Worm (Caenorhabditis elegans) whole organism, mixed stage, embryonic: ENCODE data around the gene Y43F8C.16.

Experiments used
- M03D4.4 ChIP-seq: sonication (generic microtip); optimal IDR thresholded peaks from 2 replicates; lab custom pipeline; 2017; ENCODE audit warnings: mild to moderate bottlenecking, missing genetic modification characterization, missing compliant biosample characterization
- bed-3 ChIP-seq: fragments of 200-800 bp; sonication (Bioruptor generic); optimal IDR thresholded peaks from 3 replicates; lab custom pipeline; 2018; ENCODE audit warnings: mild to moderate bottlenecking, missing genetic modification characterization, moderate library complexity, missing compliant biosample characterization
- blmp-1 ChIP-seq: fragments of 150-350 bp; optimal IDR thresholded peaks from 2 replicates; lab custom pipeline; 2014; ENCODE audit warnings: missing biosample characterization, missing genetic modification characterization
- ceh-39 ChIP-seq: fragments of 150-350 bp; optimal IDR thresholded peaks from 2 replicates; lab custom pipeline; 2014; ENCODE audit warnings: missing biosample characterization, missing genetic modification characterization
- ceh-43 ChIP-seq: fragments of 200-800 bp; sonication (Bioruptor generic); optimal IDR thresholded peaks from 2 replicates; lab custom pipeline; 2018; ENCODE audit warnings: mild to moderate bottlenecking, missing genetic modification characterization, moderate library complexity, missing compliant biosample characterization
- ceh-83 ChIP-seq: fragments of 200-800 bp; sonication (Bioruptor generic); optimal IDR thresholded peaks from 2 replicates; lab custom pipeline; 2018; ENCODE audit warnings: mild to moderate bottlenecking, missing genetic modification characterization, missing compliant biosample characterization
- ces-1 ChIP-seq: fragments of 150-350 bp; optimal IDR thresholded peaks from 2 replicates; lab custom pipeline; 2014; ENCODE audit warnings: missing biosample characterization, missing genetic modification reagents, missing genetic modification characterization
- cnd-1 ChIP-seq: fragments of 200-800 bp; sonication (Bioruptor generic); optimal IDR thresholded peaks from 2 replicates; lab custom pipeline; 2018; ENCODE audit warnings: mild to moderate bottlenecking, missing genetic modification characterization, missing compliant biosample characterization
- drap-1 ChIP-seq: fragments of 200-800 bp; sonication (Bioruptor generic); optimal IDR thresholded peaks from 3 replicates; lab custom pipeline; 2018; ENCODE audit warnings: mild to moderate bottlenecking, missing genetic modification characterization, missing compliant biosample characterization
- elt-1 ChIP-seq: sonication (generic microtip); optimal IDR thresholded peaks from 2 replicates; lab custom pipeline; 2017; ENCODE audit warnings: missing genetic modification characterization, mild to moderate bottlenecking, missing compliant biosample characterization, antibody characterized with exemption, moderate library complexity, borderline replicate concordance; ENCODE audit not compliant: insufficient read depth
- elt-3 ChIP-seq: fragments of 150-350 bp; optimal IDR thresholded peaks from 2 replicates; lab custom pipeline; 2014; ENCODE audit warnings: missing biosample characterization, missing genetic modification characterization
- flh-1 ChIP-seq: fragments of 200-800 bp; sonication (Bioruptor generic); optimal IDR thresholded peaks from 2 replicates; lab custom pipeline; 2018; ENCODE audit warnings: mild to moderate bottlenecking, missing genetic modification characterization, moderate library complexity, missing compliant biosample characterization
- ham-2 ChIP-seq: fragments of 200-800 bp; sonication (Bioruptor generic); optimal IDR thresholded peaks from 2 replicates; lab custom pipeline; 2018; ENCODE audit warnings: mild to moderate bottlenecking, missing genetic modification characterization, missing compliant biosample characterization
- hlh-1 ChIP-seq: fragments of 150-350 bp; optimal IDR thresholded peaks from 2 replicates; lab custom pipeline; 2014; ENCODE audit warnings: missing biosample characterization, missing genetic modification reagents, missing genetic modification characterization
- lin-13 ChIP-seq: fragments of 150-350 bp; optimal IDR thresholded peaks from 2 replicates; lab custom pipeline; 2014; ENCODE audit warnings: missing biosample characterization, missing genetic modification characterization
- lin-32 ChIP-seq: fragments of 200-800 bp; sonication (Bioruptor generic); optimal IDR thresholded peaks from 2 replicates; lab custom pipeline; 2018; ENCODE audit warnings: mild to moderate bottlenecking, missing genetic modification characterization, missing compliant biosample characterization
- lsy-2 ChIP-seq: fragments of 150-350 bp; optimal IDR thresholded peaks from 2 replicates; lab custom pipeline; 2014; ENCODE audit warnings: missing biosample characterization, missing genetic modification characterization
- mab-5 ChIP-seq: fragments of 150-350 bp; optimal IDR thresholded peaks from 2 replicates; lab custom pipeline; 2014; ENCODE audit warnings: missing biosample characterization, missing genetic modification characterization
- mep-1 ChIP-seq: fragments of 150-350 bp; optimal IDR thresholded peaks from 2 replicates; lab custom pipeline; 2017; ENCODE audit warnings: missing biosample characterization, missing genetic modification reagents, missing genetic modification characterization, inconsistent platforms
- mls-2 ChIP-seq: sonication (generic microtip); optimal IDR thresholded peaks from 2 replicates; lab custom pipeline; 2016; ENCODE audit warnings: mild to moderate bottlenecking, missing genetic modification characterization, moderate library complexity, missing compliant biosample characterization
- nhr-12 ChIP-seq: fragments of 150-350 bp; optimal IDR thresholded peaks from 2 replicates; lab custom pipeline; 2014; ENCODE audit warnings: missing biosample characterization, missing genetic modification characterization
- nhr-2 ChIP-seq: fragments of 150-350 bp; optimal IDR thresholded peaks from 2 replicates; lab custom pipeline; 2014; ENCODE audit warnings: missing biosample characterization, missing genetic modification characterization
- nhr-237 ChIP-seq: fragments of 150-350 bp; optimal IDR thresholded peaks from 2 replicates; lab custom pipeline; 2014; ENCODE audit warnings: missing biosample characterization, missing genetic modification characterization
- nhr-28 ChIP-seq: fragments of 150-350 bp; optimal IDR thresholded peaks from 2 replicates; lab custom pipeline; 2014; ENCODE audit warnings: missing biosample characterization, missing genetic modification characterization
- nhr-76 ChIP-seq: sonication (generic microtip); optimal IDR thresholded peaks from 2 replicates; lab custom pipeline; 2017; ENCODE audit warnings: missing biosample characterization, missing genetic modification characterization
- pha-4 ChIP-seq: fragments of 150-350 bp; optimal IDR thresholded peaks from 2 replicates; lab custom pipeline; 2018; ENCODE audit warnings: missing biosample characterization, missing genetic modification reagents, missing genetic modification characterization
- sem-2 ChIP-seq: fragments of 200-800 bp; sonication (Bioruptor generic); optimal IDR thresholded peaks from 2 replicates; lab custom pipeline; 2018; ENCODE audit warnings: mild to moderate bottlenecking, missing genetic modification characterization, missing compliant biosample characterization
- snpc-4 ChIP-seq: fragments of 150-350 bp; optimal IDR thresholded peaks from 2 replicates; lab custom pipeline; 2014; ENCODE audit warnings: missing biosample characterization, missing genetic modification characterization
- sptf-1 ChIP-seq: sonication (generic microtip); optimal IDR thresholded peaks from 2 replicates; lab custom pipeline; 2017; ENCODE audit warnings: mild to moderate bottlenecking, missing genetic modification characterization, moderate library complexity, missing compliant biosample characterization
- tbx-8 ChIP-seq: fragments of 200-800 bp; sonication (Bioruptor generic); optimal IDR thresholded peaks from 2 replicates; lab custom pipeline; 2018; ENCODE audit warnings: mild to moderate bottlenecking, missing genetic modification characterization, moderate library complexity, missing compliant biosample characterization
- unc-120 ChIP-seq: sonication (generic microtip); optimal IDR thresholded peaks from 2 replicates; lab custom pipeline; 2017; ENCODE audit warnings: missing genetic modification characterization, missing compliant biosample characterization; ENCODE audit not compliant: poor library complexity, severe bottlenecking
- unc-39 ChIP-seq: fragments of 150-350 bp; optimal IDR thresholded peaks from 2 replicates; lab custom pipeline; 2014; ENCODE audit warnings: missing biosample characterization, missing genetic modification characterization
- unc-62 ChIP-seq: fragments of 150-350 bp; optimal IDR thresholded peaks from 2 replicates; lab custom pipeline; 2014; ENCODE audit warnings: missing biosample characterization, missing genetic modification reagents, missing genetic modification characterization
- zip-8 ChIP-seq: fragments of 150-350 bp; optimal IDR thresholded peaks from 2 replicates; lab custom pipeline; 2014; ENCODE audit warnings: missing biosample characterization, missing genetic modification characterization
- ztf-11 ChIP-seq: fragments of 150-350 bp; optimal IDR thresholded peaks from 2 replicates; lab custom pipeline; 2014; ENCODE audit warnings: missing biosample characterization, missing genetic modification characterization

The Y43F8C.16 gene

DNA sequence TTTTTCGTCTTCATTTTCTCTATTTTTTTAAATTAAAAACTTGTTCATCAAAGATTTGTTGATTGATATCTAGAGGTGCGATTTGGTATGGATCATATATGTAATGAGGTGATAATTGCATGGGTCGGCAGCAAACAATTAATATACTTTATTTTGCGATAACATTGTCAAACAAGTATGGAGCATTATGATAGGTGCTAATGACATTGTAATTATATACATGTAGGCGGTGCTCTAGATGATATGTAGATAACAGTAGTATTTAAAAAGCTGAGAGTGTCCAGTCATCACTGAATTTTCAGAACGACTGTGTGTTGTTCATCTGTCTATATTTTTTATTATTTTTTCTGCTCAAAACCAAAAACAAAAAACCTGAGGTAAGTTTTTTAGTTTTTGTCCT is 15.0 kb upstream of the Y43F8C.16 start, which contains the start of gene Y116F11A.1:
Gene Y116F11A.1, plus strand, starts transcription at position 301 of the 400 bp plus-strand sequence.
- no peak for TF ChIP-seq nhr-12 (tag; lab: Kevin White, UChicago)
- TF ChIP-seq hlh-1 (tag; lab: Kevin White, UChicago) = no peak
- no peak for TF ChIP-seq lsy-2 (tag; lab: Kevin White, UChicago)
- no peak for TF ChIP-seq blmp-1
- TF ChIP-seq ztf-11 (tag; lab: Kevin White, UChicago) = no peak
- TF ChIP-seq elt-1 = no peak
- TF ChIP-seq, all 35 proteins: peak for 0

DNA sequence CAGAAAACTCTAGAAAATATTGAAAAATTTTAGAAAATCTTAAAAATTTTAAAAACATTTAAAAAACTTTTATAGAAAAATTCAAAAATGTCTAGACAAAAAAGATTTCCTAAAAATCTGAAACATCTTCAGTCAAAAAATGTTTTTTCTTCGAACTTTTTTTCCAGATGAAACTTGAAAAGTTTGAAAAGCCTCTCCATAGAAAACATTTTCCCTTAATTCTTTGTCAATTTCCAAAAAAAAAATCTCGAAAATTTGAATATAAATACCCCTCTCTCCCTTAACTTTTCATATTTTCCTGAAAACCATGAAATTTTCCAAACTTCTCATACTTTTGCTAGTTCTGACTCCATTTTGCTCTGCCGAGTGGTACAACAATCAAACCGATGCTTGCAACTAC is 13.4 kb upstream of the Y43F8C.16 start, which contains the start of gene Y116F11A.3:
Gene Y116F11A.3, plus strand, starts transcription at position 301 of the 400 bp plus-strand sequence.
- TF ChIP-seq zip-8 (tag; lab: Kevin White, UChicago) = no peak
- TF ChIP-seq ztf-11 (tag; lab: Kevin White, UChicago) = no peak
- TF ChIP-seq ceh-43 = no peak
- no peak for TF ChIP-seq nhr-28 (tag; lab: Kevin White, UChicago)
- no peak for TF ChIP-seq elt-3 (tag; lab: Kevin White, UChicago)

DNA sequence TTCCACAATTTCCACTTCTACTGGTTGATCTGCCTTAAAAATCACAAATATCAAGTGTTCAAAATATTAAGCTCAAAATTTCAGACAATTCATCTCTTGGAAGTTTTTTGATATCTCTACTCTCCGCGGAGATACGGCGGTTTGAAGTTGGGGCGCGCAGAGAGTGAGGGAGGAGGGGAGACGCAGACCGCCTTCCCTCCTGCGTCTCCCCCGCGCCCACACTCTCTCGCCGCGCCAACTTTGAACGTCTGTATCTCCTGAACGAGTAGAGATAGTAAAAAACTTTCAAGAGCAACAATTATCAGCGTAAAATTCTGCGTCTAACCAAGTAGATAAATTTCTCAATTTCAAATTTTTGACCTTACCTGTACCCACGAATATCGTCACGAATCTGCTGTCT is 12.7 kb upstream of the Y43F8C.16 start:
- TF ChIP-seq zip-8 (tag; lab: Kevin White, UChicago) (no peak), sptf-1 (tag; lab: Kevin White, UChicago) (no peak), nhr-2 (tag; lab: Kevin White, UChicago) (no peak), ztf-11 (tag; lab: Kevin White, UChicago) (no peak), blmp-1 (no peak), lin-32 (GFP tag; lab: Kevin White, UChicago) (no peak), M03D4.4 (tag; lab: Kevin White, UChicago) (no peak), elt-3 (tag; lab: Kevin White, UChicago) (no peak), drap-1 (GFP tag; lab: Kevin White, UChicago) (no peak), lsy-2 (tag; lab: Kevin White, UChicago) (no peak), snpc-4 (tag; lab: Kevin White, UChicago) (no peak), lin-13 (tag; lab: Kevin White, UChicago) (no peak), sem-2 (GFP tag; lab: Kevin White, UChicago) (no peak), bed-3 (no peak), nhr-76 (tag; lab: Kevin White, UChicago) (no peak), tbx-8 (GFP tag; lab: Kevin White, UChicago) (no peak), ces-1 (GFP tag; lab: Kevin White, UChicago) (no peak), hlh-1 (tag; lab: Kevin White, UChicago) (no peak), ceh-39 (tag; lab: Kevin White, UChicago) (no peak)

DNA sequence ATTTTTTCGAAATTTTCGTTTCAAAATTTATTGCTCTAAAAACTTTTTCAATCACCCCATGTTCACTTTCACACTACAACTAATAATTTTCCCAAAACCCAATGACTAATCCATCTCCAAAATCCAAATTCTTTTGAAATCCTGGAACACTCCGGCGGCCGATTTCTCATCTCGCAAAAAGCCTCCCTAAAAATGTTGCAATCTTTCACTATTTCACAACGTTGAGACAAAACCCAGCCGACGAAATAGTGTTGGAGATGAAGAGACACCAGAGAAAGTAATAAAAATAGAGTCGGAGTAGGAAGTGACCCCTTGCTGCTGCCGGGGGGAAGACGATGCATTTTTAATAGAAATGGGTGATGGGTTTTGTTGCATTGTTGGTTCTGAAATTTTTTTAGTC is 9.3 kb upstream of the Y43F8C.16 start:
- TF ChIP-seq snpc-4 (tag; lab: Kevin White, UChicago) (no peak), ces-1 (GFP tag; lab: Kevin White, UChicago) (peak; percentile 1), nhr-76 (tag; lab: Kevin White, UChicago) (no peak)

DNA sequence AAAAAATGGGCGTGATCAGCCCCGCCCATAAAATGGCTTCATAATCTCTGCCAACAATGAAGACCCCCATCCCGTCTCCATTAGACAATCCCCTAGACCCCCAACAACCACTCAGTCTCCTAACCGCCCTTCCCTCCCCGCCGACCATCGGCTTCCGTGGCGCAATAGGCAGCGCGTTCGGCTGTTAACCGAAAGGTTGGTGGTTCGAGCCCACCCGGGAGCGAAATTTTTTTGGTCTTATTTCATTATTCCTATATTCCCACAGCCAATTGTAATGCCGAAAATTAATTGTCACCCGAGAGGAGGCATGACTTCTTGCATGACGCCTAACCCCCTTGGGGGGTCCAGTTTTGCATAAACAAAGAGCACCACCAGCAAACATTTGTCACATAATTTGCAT is 7.6 kb upstream of the Y43F8C.16 start:
- no peak for TF ChIP-seq nhr-76 (tag; lab: Kevin White, UChicago)
- peak; percentile 79 for TF ChIP-seq mls-2 (tag; lab: Kevin White, UChicago)
- no peak for TF ChIP-seq ceh-39 (tag; lab: Kevin White, UChicago)
- TF ChIP-seq mab-5 (tag; lab: Kevin White, UChicago) = no peak
- TF ChIP-seq nhr-2 (tag; lab: Kevin White, UChicago) = no peak
- TF ChIP-seq nhr-12 (tag; lab: Kevin White, UChicago) = no peak
- TF ChIP-seq zip-8 (tag; lab: Kevin White, UChicago) = no peak
- peak; percentile 70 for TF ChIP-seq cnd-1 (tag; lab: Kevin White, UChicago)
- TF ChIP-seq flh-1 (GFP tag; lab: Kevin White, UChicago) = no peak
- no peak for TF ChIP-seq snpc-4 (tag; lab: Kevin White, UChicago)
- no peak for TF ChIP-seq mep-1 (tag; lab: Kevin White, UChicago)
- no peak for TF ChIP-seq unc-39 (tag; lab: Kevin White, UChicago)
- no peak for TF ChIP-seq unc-62 (GFP tag; lab: Kevin White, UChicago)
- no peak for TF ChIP-seq elt-3 (tag; lab: Kevin White, UChicago)
- TF ChIP-seq nhr-28 (tag; lab: Kevin White, UChicago) = no peak
- peak; percentile 53 for TF ChIP-seq sem-2 (GFP tag; lab: Kevin White, UChicago)
- peak; percentile 71 for TF ChIP-seq lin-32 (GFP tag; lab: Kevin White, UChicago)
- peak; percentile 72 for TF ChIP-seq drap-1 (GFP tag; lab: Kevin White, UChicago)
- TF ChIP-seq pha-4 (tag; lab: Kevin White, UChicago) = no peak
- TF ChIP-seq ceh-83 (GFP tag; lab: Kevin White, UChicago) = peak; percentile 83
- peak; percentile 76 for TF ChIP-seq M03D4.4 (tag; lab: Kevin White, UChicago)
- peak; percentile 28 for TF ChIP-seq ces-1 (GFP tag; lab: Kevin White, UChicago)
- TF ChIP-seq lsy-2 (tag; lab: Kevin White, UChicago) = no peak
- TF ChIP-seq tbx-8 (GFP tag; lab: Kevin White, UChicago) = no peak
- TF ChIP-seq ceh-43 = peak; percentile 63
- peak; percentile 78 for TF ChIP-seq sptf-1 (tag; lab: Kevin White, UChicago)
- TF ChIP-seq nhr-237 (tag; lab: Kevin White, UChicago) = no peak
- TF ChIP-seq ham-2 (GFP tag; lab: Kevin White, UChicago) = peak; percentile 40
- TF ChIP-seq blmp-1 = no peak
- TF ChIP-seq unc-120 (tag; lab: Kevin White, UChicago) = peak; percentile 45
- peak; percentile 18 for TF ChIP-seq lin-13 (tag; lab: Kevin White, UChicago)
- TF ChIP-seq bed-3 = peak; percentile 56
- TF ChIP-seq elt-1 = no peak
